Worm (Caenorhabditis elegans): ENCODE data around the gene grdn-1.

- TF ChIP-seq ama-1 (optimal IDR thresholded peaks at IDR 0.05) (no peak), B0310.2 (tag; optimal IDR thresholded peaks at IDR 0.05) (no peak), tbx-11 (GFP tag; IDR thresholded peaks at IDR 0.05) (no peak), flt-1 (GFP tag; IDR thresholded peaks at IDR 0.05) (no peak), tbx-37 (GFP tag; conservative IDR thresholded peaks at IDR 0.05) (no peak), ceh-13 (GFP tag; optimal IDR thresholded peaks at IDR 0.05) (no peak), aly-1 (tag; optimal IDR thresholded peaks at IDR 0.05) (no peak), hmg-4 (GFP tag; optimal IDR thresholded peaks at IDR 0.05) (no peak), tra-4 (tag; optimal IDR thresholded peaks at IDR 0.05) (no peak), hnd-1 (tag; optimal IDR thresholded peaks at IDR 0.05) (no peak), ets-7 (tag; optimal IDR thresholded peaks at IDR 0.05) (no peak), pes-1 (GFP tag; IDR thresholded peaks at IDR 0.05) (no peak)
Observed at ce11 chrV:18597779-18598178, 5.2 kb downstream of the grdn-1 start.

Measured in whole organism, early embryonic.